Worm (Caenorhabditis elegans): ENCODE measurements around the gene rbm-26.

- no peak for TF ChIP-seq ztf-23 (GFP tag; IDR thresholded peaks at IDR 0.05)
- TF ChIP-seq T22C8.4 (GFP tag; IDR thresholded peaks at IDR 0.05) = no peak
- TF ChIP-seq flt-1 (GFP tag; IDR thresholded peaks at IDR 0.05) = no peak
- no peak for TF ChIP-seq ztf-29 (GFP tag; IDR thresholded peaks at IDR 0.05)
- TF ChIP-seq med-1 (GFP tag; optimal IDR thresholded peaks at IDR 0.05; ENCODE audit: insufficient read depth) = no peak
- no peak for TF ChIP-seq klf-2 (GFP tag; conservative IDR thresholded peaks at IDR 0.05)
- no peak for TF ChIP-seq tab-1 (GFP tag; IDR thresholded peaks at IDR 0.05)
- TF ChIP-seq ref-1 (GFP tag; conservative IDR thresholded peaks at IDR 0.05) = no peak
- no peak for TF ChIP-seq cog-1 (tag; optimal IDR thresholded peaks at IDR 0.05)
Observed at ce11 chrIII:5665278-5665677, 46.1 kb upstream of the rbm-26 start.
